Fruit fly (Drosophila melanogaster) whole organism, embryonic: Measurements from ENCODE around the gene CG12075.

Source experiments
- Atf-2 ChIP-seq: fragments of 200-800 bp; sonication (Bioruptor generic); optimal IDR thresholded peaks from 2 replicates; lab custom pipeline; 2016; ENCODE audit warnings: missing biosample characterization, missing genetic modification characterization
- Atf6 ChIP-seq: fragments of 200-800 bp; sonication (Bioruptor generic); IDR thresholded peaks from 2 replicates; pipeline ENCODE4 v1.3.6; 2022; ENCODE audit warnings: missing biosample characterization, missing genetic modification characterization
- CG11398 ChIP-seq: fragments of 200-800 bp; sonication (Bioruptor generic); optimal IDR thresholded peaks from 2 replicates; lab custom pipeline; 2016; ENCODE audit warnings: missing biosample characterization, missing genetic modification characterization
- CG11560 ChIP-seq: fragments of 200-800 bp; sonication (Bioruptor generic); IDR thresholded peaks from 3 replicates; pipeline ENCODE4 v1.3.6; 2022; ENCODE audit warnings: missing biosample characterization, missing genetic modification characterization
- CG12659 ChIP-seq: fragments of 200-800 bp; sonication (Bioruptor generic); optimal IDR thresholded peaks from 3 replicates; lab custom pipeline; 2017; ENCODE audit warnings: mild to moderate bottlenecking, missing biosample characterization, missing genetic modification reagents, missing genetic modification characterization
- CG13424 ChIP-seq: fragments of 200-800 bp; sonication (Bioruptor generic); optimal IDR thresholded peaks from 2 replicates; lab custom pipeline; 2019; ENCODE audit warnings: missing biosample characterization, mild to moderate bottlenecking, missing genetic modification characterization, moderate library complexity
- CG15011 ChIP-seq: fragments of 200-800 bp; sonication (Bioruptor generic); optimal IDR thresholded peaks from 3 replicates; lab custom pipeline; 2018; ENCODE audit warnings: missing biosample characterization, mild to moderate bottlenecking, missing genetic modification characterization
- CG15696 ChIP-seq: fragments of 200-800 bp; sonication (Bioruptor generic); optimal IDR thresholded peaks from 2 replicates; lab custom pipeline; 2019; ENCODE audit warnings: missing biosample characterization, mild to moderate bottlenecking, missing genetic modification characterization, moderate library complexity
- CG17361 ChIP-seq: fragments of 200-800 bp; sonication (Bioruptor generic); IDR thresholded peaks from 3 replicates; pipeline ENCODE4 v1.3.6; 2022; ENCODE audit warnings: missing biosample characterization, missing genetic modification characterization
- CG17802 ChIP-seq: fragments of 200-800 bp; sonication (Bioruptor generic); optimal IDR thresholded peaks from 2 replicates; lab custom pipeline; 2018; ENCODE audit warnings: missing biosample characterization, mild to moderate bottlenecking, missing genetic modification characterization, moderate library complexity
- CG1792 ChIP-seq: fragments of 200-800 bp; sonication (Bioruptor generic); optimal IDR thresholded peaks from 2 replicates; lab custom pipeline; 2016; ENCODE audit warnings: missing biosample characterization, missing genetic modification characterization
- CG2199 ChIP-seq: fragments of 200-800 bp; sonication (Bioruptor generic); IDR thresholded peaks from 3 replicates; pipeline ENCODE4 v1.3.6; 2022; ENCODE audit warnings: missing biosample characterization, missing genetic modification characterization
- CG30431 ChIP-seq: fragments of 200-800 bp; sonication (Bioruptor generic); optimal IDR thresholded peaks from 2 replicates; lab custom pipeline; 2017; ENCODE audit warnings: missing biosample characterization, missing genetic modification characterization
- CG3065 ChIP-seq: fragments of 200-800 bp; sonication (Bioruptor generic); optimal IDR thresholded peaks from 2 replicates; lab custom pipeline; 2016; ENCODE audit warnings: missing biosample characterization, missing genetic modification characterization
- CG32767 ChIP-seq: fragments of 200-800 bp; sonication (Bioruptor generic); IDR thresholded peaks from 2 replicates; pipeline ENCODE4 v1.3.6; 2022; ENCODE audit warnings: missing biosample characterization, missing genetic modification characterization
- CG5180 ChIP-seq: fragments of 200-800 bp; sonication (Bioruptor generic); optimal IDR thresholded peaks from 3 replicates; lab custom pipeline; 2017; ENCODE audit warnings: missing biosample characterization, missing genetic modification characterization, mild to moderate bottlenecking, moderate library complexity, missing genetic modification reagents
- CG6175 ChIP-seq: fragments of 200-800 bp; sonication (Bioruptor generic); IDR thresholded peaks from 3 replicates; pipeline ENCODE4 v1.3.6; 2022; ENCODE audit warnings: missing biosample characterization, missing genetic modification characterization
- CG6254 ChIP-seq: fragments of 200-800 bp; sonication (Bioruptor generic); optimal IDR thresholded peaks from 3 replicates; lab custom pipeline; 2017; ENCODE audit warnings: mild to moderate bottlenecking, missing biosample characterization, missing genetic modification reagents, missing genetic modification characterization
- CG7372 ChIP-seq: fragments of 200-800 bp; sonication (Bioruptor generic); IDR thresholded peaks from 2 replicates; pipeline ENCODE4 v1.3.6; 2022; ENCODE audit warnings: missing biosample characterization, missing genetic modification characterization
- CG7745 ChIP-seq: fragments of 200-800 bp; sonication (Bioruptor generic); optimal IDR thresholded peaks from 2 replicates; lab custom pipeline; 2018; ENCODE audit warnings: missing biosample characterization, mild to moderate bottlenecking, missing genetic modification characterization, moderate library complexity
- CG7963 ChIP-seq: fragments of 200-800 bp; sonication (Bioruptor generic); IDR thresholded peaks from 3 replicates; pipeline ENCODE4 v1.3.6; 2022; ENCODE audit warnings: missing biosample characterization, missing genetic modification characterization; ENCODE audit not compliant: partially characterized antibody
- CG9876 ChIP-seq: fragments of 200-800 bp; sonication (Bioruptor generic); optimal IDR thresholded peaks from 2 replicates; lab custom pipeline; 2016; ENCODE audit warnings: missing biosample characterization, missing genetic modification characterization
- CkIIα-i1 ChIP-seq: fragments of 200-800 bp; sonication (Bioruptor generic); IDR thresholded peaks from 2 replicates; pipeline ENCODE4 v1.3.6; 2022; ENCODE audit warnings: missing biosample characterization, missing genetic modification characterization
- D ChIP-seq, 2 experiments: fragments of 200-800 bp in 1 of 2; fragments of >200 bp in 1 of 2; sonication (Bioruptor generic) in 1 of 2; optimal IDR thresholded peaks; 2 replicates in 1 of 2; 3 replicates in 1 of 2; lab custom pipeline; 2017; ENCODE audit warnings: mild to moderate bottlenecking in 1 of 2, missing biosample characterization in 1 of 2, missing genetic modification characterization in 1 of 2, missing genetic modification reagents in 1 of 2
- Dip2 ChIP-seq: fragments of 200-800 bp; sonication (Bioruptor generic); IDR thresholded peaks from 2 replicates; pipeline ENCODE4 v1.3.6; 2022; ENCODE audit warnings: missing biosample characterization, missing genetic modification characterization
- Doc3 ChIP-seq: fragments of 200-800 bp; sonication (Bioruptor generic); IDR thresholded peaks from 3 replicates; pipeline ENCODE4 v1.3.6; 2022; ENCODE audit warnings: missing biosample characterization, missing genetic modification characterization; ENCODE audit not compliant: partially characterized antibody
- Drgx ChIP-seq: fragments of 200-800 bp; sonication (Bioruptor generic); IDR thresholded peaks from 2 replicates; pipeline ENCODE4 v1.3.6; 2022; ENCODE audit warnings: missing biosample characterization, missing genetic modification characterization
- E2f1 ChIP-seq: fragments of 200-800 bp; sonication (Bioruptor generic); IDR thresholded peaks from 2 replicates; pipeline ENCODE4 v1.3.6; 2022; ENCODE audit warnings: missing biosample characterization, missing genetic modification characterization
- Fer1 ChIP-seq: fragments of 200-800 bp; sonication (Bioruptor generic); optimal IDR thresholded peaks from 2 replicates; lab custom pipeline; 2017; ENCODE audit warnings: missing biosample characterization, mild to moderate bottlenecking, missing genetic modification characterization
- GATAe ChIP-seq: fragments of 200-800 bp; sonication (Bioruptor generic); conservative IDR thresholded peaks from 2 replicates; pipeline ENCODE4 v1.3.6; 2022; ENCODE audit warnings: missing biosample characterization, missing genetic modification characterization
- Gsc ChIP-seq: fragments of 200-800 bp; sonication (Bioruptor generic); IDR thresholded peaks from 2 replicates; pipeline ENCODE4 v1.3.6; 2022; ENCODE audit warnings: missing biosample characterization, missing genetic modification characterization
- HLH3B ChIP-seq: fragments of 200-800 bp; sonication (Bioruptor generic); IDR thresholded peaks from 2 replicates; pipeline ENCODE4 v1.3.6; 2022; ENCODE audit warnings: missing biosample characterization, missing genetic modification characterization
- HLH54F ChIP-seq: fragments of 200-800 bp; sonication (Bioruptor generic); optimal IDR thresholded peaks from 3 replicates; lab custom pipeline; 2016; ENCODE audit warnings: missing biosample characterization, missing genetic modification characterization
- Hey ChIP-seq: fragments of 200-800 bp; sonication (Bioruptor generic); optimal IDR thresholded peaks from 3 replicates; lab custom pipeline; 2018; ENCODE audit warnings: missing biosample characterization, mild to moderate bottlenecking, missing genetic modification characterization
- HmgZ ChIP-seq: fragments of 200-800 bp; sonication (Bioruptor generic); optimal IDR thresholded peaks from 2 replicates; lab custom pipeline; 2018; ENCODE audit warnings: missing biosample characterization, mild to moderate bottlenecking, missing genetic modification characterization
- Hr3 ChIP-seq: fragments of 200-800 bp; sonication (Bioruptor generic); optimal IDR thresholded peaks from 3 replicates; lab custom pipeline; 2016; ENCODE audit warnings: missing biosample characterization, missing genetic modification characterization
- Hr39 ChIP-seq: fragments of >200 bp; optimal IDR thresholded peaks from 2 replicates; lab custom pipeline; 2017
- Lhr ChIP-seq: fragments of 200-800 bp; sonication (Bioruptor generic); optimal IDR thresholded peaks from 3 replicates; lab custom pipeline; 2017; ENCODE audit warnings: mild to moderate bottlenecking, missing biosample characterization, missing genetic modification reagents, missing genetic modification characterization
- Max ChIP-seq: fragments of 200-800 bp; sonication (Bioruptor generic); optimal IDR thresholded peaks from 2 replicates; lab custom pipeline; 2016; ENCODE audit warnings: missing biosample characterization, mild to moderate bottlenecking, missing genetic modification characterization
- Ravus ChIP-seq: fragments of 200-800 bp; sonication (Bioruptor generic); IDR thresholded peaks from 2 replicates; pipeline ENCODE4 v1.3.6; 2022; ENCODE audit warnings: missing biosample characterization, missing genetic modification characterization
- Side ChIP-seq: fragments of 200-800 bp; sonication (Bioruptor generic); optimal IDR thresholded peaks from 2 replicates; lab custom pipeline; 2016; ENCODE audit warnings: missing biosample characterization, missing genetic modification characterization
- Six4 ChIP-seq: fragments of 200-800 bp; sonication (Bioruptor generic); optimal IDR thresholded peaks from 2 replicates; lab custom pipeline; 2016; ENCODE audit warnings: missing biosample characterization, missing genetic modification characterization
- caup ChIP-seq: fragments of 200-800 bp; sonication (Bioruptor generic); optimal IDR thresholded peaks from 3 replicates; lab custom pipeline; 2017; ENCODE audit warnings: missing biosample characterization, mild to moderate bottlenecking, missing genetic modification characterization, moderate library complexity; ENCODE audit not compliant: severe bottlenecking
- crp ChIP-seq, 2 experiments: fragments of 200-800 bp; sonication (Bioruptor generic); optimal IDR thresholded peaks; 2 replicates in 1 of 2; 3 replicates in 1 of 2; lab custom pipeline; 2017; ENCODE audit warnings: missing biosample characterization in 2 of 2, missing genetic modification characterization in 2 of 2, mild to moderate bottlenecking in 1 of 2, moderate library complexity in 1 of 2
- danr ChIP-seq: fragments of 200-800 bp; sonication (Bioruptor generic); IDR thresholded peaks from 2 replicates; pipeline ENCODE4 v1.3.6; 2022; ENCODE audit warnings: missing biosample characterization, missing genetic modification characterization
- fd3F ChIP-seq: fragments of 200-800 bp; sonication (Bioruptor generic); optimal IDR thresholded peaks from 2 replicates; lab custom pipeline; 2018; ENCODE audit warnings: missing biosample characterization, mild to moderate bottlenecking, missing genetic modification characterization, moderate library complexity
- fd64A ChIP-seq: fragments of 200-800 bp; sonication (Bioruptor generic); optimal IDR thresholded peaks from 3 replicates; lab custom pipeline; 2018; ENCODE audit warnings: missing biosample characterization, mild to moderate bottlenecking, missing genetic modification characterization
- fru ChIP-seq: fragments of >200 bp; optimal IDR thresholded peaks from 2 replicates; lab custom pipeline; 2017
- repo ChIP-seq: fragments of 200-800 bp; sonication (Bioruptor generic); optimal IDR thresholded peaks from 2 replicates; lab custom pipeline; 2016; ENCODE audit warnings: missing biosample characterization, missing genetic modification characterization
- ro ChIP-seq: fragments of 200-800 bp; sonication (Bioruptor generic); IDR thresholded peaks from 2 replicates; pipeline ENCODE4 v1.3.6; 2022; ENCODE audit warnings: missing biosample characterization, missing genetic modification characterization
- tll ChIP-seq, 2 experiments: fragments of 200-800 bp in 1 of 2; fragments of >200 bp in 1 of 2; sonication (Bioruptor generic) in 1 of 2; optimal IDR thresholded peaks; 2 replicates each; lab custom pipeline; 2017 to 2019; ENCODE audit warnings: missing biosample characterization in 2 of 2, missing genetic modification characterization in 2 of 2, mild to moderate bottlenecking in 1 of 2, moderate library complexity in 1 of 2
- zen2 ChIP-seq: fragments of 200-800 bp; sonication (Bioruptor generic); IDR thresholded peaks from 3 replicates; pipeline ENCODE4 v1.3.6; 2022; ENCODE audit warnings: missing biosample characterization, missing genetic modification characterization; ENCODE audit not compliant: partially characterized antibody

Gene CG12075

dm6 chrX:8837184-8837583 is 939 bp upstream of the CG12075 start (continued):
- peak; percentile 54 for TF ChIP-seq CG13424 (tag; lab: Kevin White, UChicago)
- TF ChIP-seq CG5180 (GFP tag; lab: Kevin White, UChicago): no peak
- TF ChIP-seq crp (GFP tag; optimal IDR thresholded peaks at IDR 0.05; lab: Kevin White, UChicago): no peak
- no peak for TF ChIP-seq Hey (tag; lab: Kevin White, UChicago)
- TF ChIP-seq CG30431 (GFP tag; lab: Kevin White, UChicago): no peak
- no peak for TF ChIP-seq CG11560
- no peak for TF ChIP-seq CG17361 (GFP tag; lab: Robert Waterston, UW)
- no peak for TF ChIP-seq Dip2 (GFP tag; lab: Robert Waterston, UW)
- TF ChIP-seq CG3065 (GFP tag; lab: Kevin White, UChicago): no peak
- TF ChIP-seq CkIIα-i1 (GFP tag; lab: Robert Waterston, UW): no peak
- TF ChIP-seq CG11398 (GFP tag; lab: Kevin White, UChicago): no peak
- TF ChIP-seq Atf-2 (GFP tag; lab: Kevin White, UChicago): no peak
- peak; percentile 18 for TF ChIP-seq Max (GFP tag; lab: Kevin White, UChicago)
- no peak for TF ChIP-seq CG32767 (GFP tag; lab: Robert Waterston, UW)
- no peak for TF ChIP-seq Doc3
- TF ChIP-seq HmgZ: no peak
- TF ChIP-seq Ravus (GFP tag; lab: Robert Waterston, UW): no peak
- no peak for TF ChIP-seq Side (GFP tag; lab: Kevin White, UChicago)
- no peak for TF ChIP-seq Hr3 (GFP tag; lab: Kevin White, UChicago)
- no peak for TF ChIP-seq fru (lab: Kevin White, UChicago)
- TF ChIP-seq CG15696: no peak
- no peak for TF ChIP-seq HLH54F (GFP tag; lab: Kevin White, UChicago)
- TF ChIP-seq CG7372 (GFP tag; lab: Robert Waterston, UW): 0 out of 2 replicates have a peak, but pooled peaks have one; percentile 7
- no peak for TF ChIP-seq CG17802
- no peak for TF ChIP-seq CG7745
- TF ChIP-seq Lhr (GFP tag; lab: Kevin White, UChicago): no peak
- TF ChIP-seq fd3F (GFP tag; lab: Kevin White, UChicago): no peak
- TF ChIP-seq Atf6 (GFP tag; lab: Robert Waterston, UW): no peak
- TF ChIP-seq fd64A (GFP tag; lab: Kevin White, UChicago): no peak
- TF ChIP-seq CG15011 (GFP tag; lab: Kevin White, UChicago): no peak
- TF ChIP-seq Drgx (GFP tag; lab: Robert Waterston, UW): peak; percentile 70
- no peak for TF ChIP-seq Six4 (GFP tag; lab: Kevin White, UChicago)
- no peak for TF ChIP-seq CG6175 (GFP tag; lab: Robert Waterston, UW)
- no peak for TF ChIP-seq CG9876 (GFP tag; lab: Kevin White, UChicago)
- peak; percentile 1 for TF ChIP-seq CG12659 (GFP tag; lab: Kevin White, UChicago)
- TF ChIP-seq Hr39 (lab: Kevin White, UChicago): no peak
- no peak for TF ChIP-seq caup
- no peak for TF ChIP-seq repo
- TF ChIP-seq E2f1: no peak
- TF ChIP-seq D (optimal IDR thresholded peaks at IDR 0.05; lab: Kevin White, UChicago): no peak
- no peak for TF ChIP-seq D (GFP tag; optimal IDR thresholded peaks at IDR 0.05; lab: Kevin White, UChicago)
- no peak for TF ChIP-seq GATAe (GFP tag; lab: Robert Waterston, UW)
- TF ChIP-seq Gsc (GFP tag; lab: Robert Waterston, UW): no peak
- no peak for TF ChIP-seq CG7963 (GFP tag; lab: Robert Waterston, UW)
- TF ChIP-seq ro (GFP tag; lab: Robert Waterston, UW): no peak
- peak; percentile 67 for TF ChIP-seq HLH3B (GFP tag; lab: Robert Waterston, UW)
- TF ChIP-seq CG2199 (GFP tag; lab: Robert Waterston, UW): no peak
- TF ChIP-seq CG1792 (GFP tag; lab: Kevin White, UChicago): no peak
- TF ChIP-seq tll (GFP tag; optimal IDR thresholded peaks at IDR 0.05; lab: Kevin White, UChicago): no peak
- no peak for TF ChIP-seq CG6254
- no peak for TF ChIP-seq Fer1 (GFP tag; lab: Kevin White, UChicago)
- no peak for TF ChIP-seq danr (GFP tag; lab: Robert Waterston, UW)
- no peak for TF ChIP-seq zen2 (GFP tag; lab: Robert Waterston, UW)
